Fruit fly (Drosophila melanogaster) whole organism, prepupa: ENCODE results near the gene CG43773.

Source experiments
- Blimp-1 ChIP-seq: fragments of 200-800 bp; sonication (Bioruptor generic); optimal IDR thresholded peaks from 3 replicates; lab custom pipeline; 2017; ENCODE audit warnings: missing biosample characterization, missing genetic modification characterization, mild to moderate bottlenecking, moderate library complexity, missing genetic modification reagents
- CG10631 ChIP-seq: fragments of 200-800 bp; sonication (Bioruptor generic); optimal IDR thresholded peaks from 2 replicates; lab custom pipeline; 2016; ENCODE audit warnings: missing biosample characterization, missing genetic modification characterization
- CG11294 ChIP-seq: fragments of 200-800 bp; sonication (Bioruptor generic); IDR thresholded peaks from 2 replicates; pipeline ENCODE4 v1.3.6; 2022; ENCODE audit warnings: missing biosample characterization, missing genetic modification characterization
- CG11762 ChIP-seq: fragments of 200-800 bp; sonication (Bioruptor generic); optimal IDR thresholded peaks from 3 replicates; lab custom pipeline; 2016; ENCODE audit warnings: missing biosample characterization, missing genetic modification characterization; ENCODE audit not compliant: insufficient read depth
- CG11902 ChIP-seq: fragments of 200-800 bp; sonication (Bioruptor generic); optimal IDR thresholded peaks from 3 replicates; lab custom pipeline; 2016; ENCODE audit warnings: missing biosample characterization, missing genetic modification characterization
- CG15336 ChIP-seq: fragments of 200-800 bp; sonication (Bioruptor generic); IDR thresholded peaks from 2 replicates; pipeline ENCODE4 v1.3.6; 2022; ENCODE audit warnings: missing biosample characterization, missing genetic modification characterization
- CG1621 ChIP-seq: fragments of 200-800 bp; sonication (Bioruptor generic); optimal IDR thresholded peaks from 3 replicates; lab custom pipeline; 2018; ENCODE audit warnings: missing biosample characterization, mild to moderate bottlenecking, missing genetic modification characterization
- CG16779 ChIP-seq: fragments of 200-800 bp; sonication (Bioruptor generic); optimal IDR thresholded peaks from 3 replicates; lab custom pipeline; 2017; ENCODE audit warnings: missing biosample characterization, mild to moderate bottlenecking, missing genetic modification characterization
- CG3032 ChIP-seq: fragments of 200-800 bp; optimal IDR thresholded peaks from 2 replicates; lab custom pipeline; 2019; ENCODE audit warnings: missing biosample characterization, mild to moderate bottlenecking, missing genetic modification characterization, moderate library complexity
- CG34406 ChIP-seq: fragments of 200-800 bp; sonication (Bioruptor generic); optimal IDR thresholded peaks from 3 replicates; lab custom pipeline; 2016; ENCODE audit warnings: missing biosample characterization, missing genetic modification characterization
- CG3919 ChIP-seq: fragments of 200-800 bp; sonication (Bioruptor generic); optimal IDR thresholded peaks from 3 replicates; lab custom pipeline; 2016; ENCODE audit warnings: missing biosample characterization, missing genetic modification characterization
- CG4318 ChIP-seq: fragments of 200-800 bp; sonication (Bioruptor generic); optimal IDR thresholded peaks from 3 replicates; lab custom pipeline; 2017; ENCODE audit warnings: missing biosample characterization, mild to moderate bottlenecking, missing genetic modification characterization
- CG6163 ChIP-seq: fragments of 200-800 bp; sonication (Bioruptor generic); IDR thresholded peaks from 3 replicates; pipeline ENCODE4 v1.3.6; 2022; ENCODE audit warnings: missing biosample characterization, missing genetic modification characterization
- CG6276 ChIP-seq: fragments of 200-800 bp; sonication (Bioruptor generic); optimal IDR thresholded peaks from 2 replicates; lab custom pipeline; 2017; ENCODE audit warnings: missing biosample characterization, mild to moderate bottlenecking, missing genetic modification characterization
- CG6854 ChIP-seq: fragments of 200-800 bp; sonication (Bioruptor generic); optimal IDR thresholded peaks from 2 replicates; lab custom pipeline; 2017; ENCODE audit warnings: missing biosample characterization, mild to moderate bottlenecking, missing genetic modification characterization
- CG7368 ChIP-seq: fragments of 200-800 bp; sonication (Bioruptor generic); optimal IDR thresholded peaks from 3 replicates; lab custom pipeline; 2016; ENCODE audit warnings: missing biosample characterization, missing genetic modification characterization
- CG8119 ChIP-seq: fragments of 200-800 bp; sonication (Bioruptor generic); IDR thresholded peaks from 3 replicates; pipeline ENCODE4 v1.3.6; 2022; ENCODE audit warnings: missing biosample characterization, missing genetic modification characterization
- CG8319 ChIP-seq: fragments of 200-800 bp; sonication (Bioruptor generic); optimal IDR thresholded peaks from 3 replicates; lab custom pipeline; 2016; ENCODE audit warnings: missing biosample characterization, missing genetic modification characterization
- CG8632 ChIP-seq: fragments of 200-800 bp; sonication (Bioruptor generic); optimal IDR thresholded peaks from 3 replicates; lab custom pipeline; 2016; ENCODE audit warnings: missing biosample characterization, missing genetic modification characterization
- Eip93F ChIP-seq: fragments of 200-800 bp; sonication (Bioruptor generic); optimal IDR thresholded peaks from 2 replicates; lab custom pipeline; 2016; ENCODE audit warnings: missing biosample characterization, mild to moderate bottlenecking, missing genetic modification characterization
- Gug ChIP-seq: fragments of 200-800 bp; sonication (Bioruptor generic); IDR thresholded peaks from 2 replicates; pipeline ENCODE4 v1.3.6; 2022; ENCODE audit warnings: missing biosample characterization, missing genetic modification characterization
- Hr38 ChIP-seq: sonication (Bioruptor generic); optimal IDR thresholded peaks from 2 replicates; lab custom pipeline; 2016; ENCODE audit warnings: missing biosample characterization, missing genetic modification characterization
- Hr4 ChIP-seq: fragments of 200-800 bp; sonication (Bioruptor generic); optimal IDR thresholded peaks from 3 replicates; lab custom pipeline; 2016; ENCODE audit warnings: missing biosample characterization, missing genetic modification characterization
- Lpt ChIP-seq: fragments of 200-800 bp; sonication (Bioruptor generic); optimal IDR thresholded peaks from 3 replicates; lab custom pipeline; 2016; ENCODE audit warnings: missing biosample characterization, missing genetic modification characterization
- OdsH ChIP-seq: fragments of 200-800 bp; sonication (Bioruptor generic); optimal IDR thresholded peaks from 3 replicates; lab custom pipeline; 2016; ENCODE audit warnings: missing biosample characterization, missing genetic modification characterization
- Smox ChIP-seq: fragments of 200-800 bp; sonication (Bioruptor generic); optimal IDR thresholded peaks from 3 replicates; lab custom pipeline; 2016; ENCODE audit warnings: missing biosample characterization, missing genetic modification characterization
- Sox102F ChIP-seq: fragments of 200-800 bp; sonication (Bioruptor generic); optimal IDR thresholded peaks from 2 replicates; lab custom pipeline; 2016; ENCODE audit warnings: missing biosample characterization, mild to moderate bottlenecking, missing genetic modification characterization
- Sox14 ChIP-seq: fragments of 200-800 bp; sonication (Bioruptor generic); optimal IDR thresholded peaks from 3 replicates; lab custom pipeline; 2016; ENCODE audit warnings: missing biosample characterization, missing genetic modification characterization
- Sox15 ChIP-seq: fragments of 200-800 bp; sonication (Bioruptor generic); optimal IDR thresholded peaks from 3 replicates; lab custom pipeline; 2016; ENCODE audit warnings: missing biosample characterization, missing genetic modification characterization
- achi ChIP-seq: fragments of 200-800 bp; sonication (Bioruptor generic); optimal IDR thresholded peaks from 3 replicates; lab custom pipeline; 2016; ENCODE audit warnings: missing biosample characterization, missing genetic modification characterization
- dac ChIP-seq: fragments of 200-800 bp; sonication (Bioruptor generic); optimal IDR thresholded peaks from 2 replicates; lab custom pipeline; 2017; ENCODE audit warnings: missing biosample characterization, mild to moderate bottlenecking, missing genetic modification characterization
- esn ChIP-seq: fragments of 200-800 bp; sonication (Bioruptor generic); optimal IDR thresholded peaks from 2 replicates; lab custom pipeline; 2016; ENCODE audit warnings: missing biosample characterization, mild to moderate bottlenecking, missing genetic modification characterization, moderate library complexity
- fd59A ChIP-seq: fragments of 200-800 bp; sonication (Bioruptor generic); optimal IDR thresholded peaks from 2 replicates; lab custom pipeline; 2017; ENCODE audit warnings: missing biosample characterization, mild to moderate bottlenecking, missing genetic modification characterization, missing genetic modification reagents
- fd85E ChIP-seq: fragments of 200-800 bp; sonication (Bioruptor generic); optimal IDR thresholded peaks from 3 replicates; lab custom pipeline; 2016; ENCODE audit warnings: missing biosample characterization, missing genetic modification characterization
- fkh ChIP-seq: fragments of 200-800 bp; sonication (Bioruptor generic); optimal IDR thresholded peaks from 3 replicates; lab custom pipeline; 2017; ENCODE audit warnings: missing biosample characterization, mild to moderate bottlenecking, missing genetic modification characterization, moderate library complexity
- pdm3 ChIP-seq: fragments of 200-800 bp; sonication (Bioruptor generic); optimal IDR thresholded peaks from 3 replicates; lab custom pipeline; 2016; ENCODE audit warnings: missing biosample characterization, missing genetic modification characterization
- salr ChIP-seq, 2 experiments: fragments of 200-800 bp; sonication (Bioruptor generic); optimal IDR thresholded peaks; 3 replicates each; lab custom pipeline; 2016 to 2018; ENCODE audit warnings: missing biosample characterization in 2 of 2, missing genetic modification characterization in 2 of 2, mild to moderate bottlenecking in 1 of 2
- spab ChIP-seq: fragments of 200-800 bp; sonication (Bioruptor generic); optimal IDR thresholded peaks from 2 replicates; lab custom pipeline; 2017; ENCODE audit warnings: missing biosample characterization, mild to moderate bottlenecking, missing genetic modification characterization, missing genetic modification reagents
- ss ChIP-seq, 2 experiments: fragments of 200-800 bp; sonication (Bioruptor generic); optimal IDR thresholded peaks; 2 replicates in 1 of 2; 3 replicates in 1 of 2; lab custom pipeline; 2017 to 2018; ENCODE audit warnings: mild to moderate bottlenecking in 2 of 2, missing biosample characterization in 2 of 2, missing genetic modification characterization in 2 of 2, moderate library complexity in 1 of 2
- svp ChIP-seq: fragments of 200-800 bp; sonication (Bioruptor generic); peaks from one replicate; lab custom pipeline; 2016; ENCODE audit warnings: missing biosample characterization, missing genetic modification characterization
- topi ChIP-seq: fragments of 200-800 bp; sonication (Bioruptor generic); optimal IDR thresholded peaks from 3 replicates; lab custom pipeline; 2016; ENCODE audit warnings: missing biosample characterization, missing genetic modification characterization
- vri ChIP-seq: fragments of 200-800 bp; sonication (Bioruptor generic); optimal IDR thresholded peaks from 3 replicates; lab custom pipeline; 2016; ENCODE audit warnings: missing biosample characterization, mild to moderate bottlenecking, missing genetic modification characterization

CG43773 gene

DNA sequence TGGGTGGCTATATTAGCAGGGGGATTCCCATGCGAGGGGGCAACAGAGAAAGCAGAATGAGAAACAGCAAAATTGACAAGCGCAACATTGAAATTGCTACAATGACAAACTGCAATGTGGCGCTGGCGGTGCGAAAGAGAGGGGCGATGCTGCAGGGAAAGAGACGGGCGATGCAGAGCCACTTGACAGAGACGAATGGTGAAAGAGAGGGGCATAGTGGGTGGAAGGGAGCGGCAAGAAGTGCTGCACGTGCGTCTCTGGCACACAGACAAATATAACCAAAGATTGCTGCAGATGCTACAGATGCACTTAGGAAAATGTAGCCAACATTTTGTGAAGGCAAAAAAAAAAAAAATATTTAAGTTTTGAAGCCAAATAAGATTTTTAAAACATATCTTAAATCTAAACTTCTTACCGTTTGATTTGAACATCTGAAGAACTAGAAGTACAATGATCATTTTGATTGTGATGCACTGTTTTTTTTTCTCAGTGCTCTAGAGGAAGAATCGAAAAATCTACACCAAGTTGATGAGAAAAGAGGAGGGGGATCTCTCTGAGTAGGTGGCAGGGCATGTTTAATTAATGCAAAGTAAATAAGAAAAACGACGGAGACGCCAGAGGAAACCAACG, 37.8 kb downstream of the CG43773 start (continued):
- TF ChIP-seq Smox (GFP tag; lab: Kevin White, UChicago) (peak; percentile 49), CG11762 (peak; percentile 27), topi (peak; percentile 36), CG4318 (peak; percentile 22), CG10631 (peak; percentile 76), salr (GFP tag; optimal IDR thresholded peaks at IDR 0.05; lab: Kevin White, UChicago) (peak; percentile 18 to 64), fkh (GFP tag; lab: Kevin White, UChicago) (no peak), Sox15 (GFP tag; lab: Kevin White, UChicago) (peak; percentile 1), CG3919 (GFP tag; lab: Kevin White, UChicago) (peak; percentile 69), esn (peak; percentile 62), CG1621 (tag; lab: Kevin White, UChicago) (peak; percentile 26), CG8119 (GFP tag; lab: Robert Waterston, UW) (peak; percentile 80), CG3032 (tag; lab: Kevin White, UChicago) (peak; percentile 63), Sox14 (GFP tag; lab: Kevin White, UChicago) (peak; percentile 73), CG6276 (peak; percentile 17), Sox102F (GFP tag; lab: Kevin White, UChicago) (peak; percentile 22), CG34406 (GFP tag; lab: Kevin White, UChicago) (peak; percentile 42), Hr4 (GFP tag; lab: Kevin White, UChicago) (peak; percentile 59), pdm3 (peak; percentile 78), Eip93F (GFP tag; lab: Kevin White, UChicago) (no peak), achi (GFP tag; lab: Kevin White, UChicago) (peak; percentile 71), dac (peak; percentile 9), CG11902 (no peak), fd85E (GFP tag; lab: Kevin White, UChicago) (no peak), CG15336 (GFP tag; lab: Robert Waterston, UW) (peak; percentile 67), CG7368 (GFP tag; lab: Kevin White, UChicago) (peak; percentile 28), spab (GFP tag; lab: Kevin White, UChicago) (peak; percentile 54), CG6854 (GFP tag; lab: Kevin White, UChicago) (no peak), CG8319 (peak; percentile 15), Lpt (GFP tag; lab: Kevin White, UChicago) (peak; percentile 26), CG11294 (GFP tag; lab: Robert Waterston, UW) (no peak; the same call in 1 of the 2 replicates), vri (GFP tag; lab: Kevin White, UChicago) (no peak), Hr38 (no peak), CG6163 (GFP tag; lab: Robert Waterston, UW) (peak; percentile 84), svp (GFP tag; lab: Kevin White, UChicago) (peak; percentile 74), OdsH (GFP tag; lab: Kevin White, UChicago) (peak; percentile 78), CG8632 (GFP tag; lab: Kevin White, UChicago) (peak; percentile 53), Blimp-1 (GFP tag; lab: Kevin White, UChicago) (no peak), Gug (GFP tag; lab: Robert Waterston, UW) (peak; percentile 60), fd59A (GFP tag; lab: Kevin White, UChicago) (peak; percentile 42), CG16779 (tag; lab: Kevin White, UChicago) (peak; percentile 4), ss (GFP tag; optimal IDR thresholded peaks at IDR 0.05; lab: Kevin White, UChicago) (peak; percentile 6 to 63)
